Fruit fly (Drosophila melanogaster): ENCODE measurements around the gene Saf-B.

DNA sequence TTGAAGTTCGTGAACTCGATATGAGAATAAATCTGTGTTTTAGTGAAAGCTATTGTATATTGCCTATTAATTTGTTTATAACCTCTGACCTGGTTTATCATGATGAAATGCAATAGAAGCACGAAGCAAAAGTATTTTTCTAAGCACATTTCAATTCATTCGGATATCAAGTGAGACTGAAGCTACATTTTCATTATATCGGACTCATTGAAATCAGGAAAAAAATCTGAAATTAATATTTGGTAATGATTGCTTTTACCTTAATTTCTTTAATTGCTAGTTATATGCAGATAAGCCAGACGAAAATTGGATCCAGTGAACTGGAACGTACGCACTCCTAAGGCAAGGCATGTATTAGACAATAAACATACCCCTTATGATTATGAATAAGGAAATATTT, 23.8 kb downstream of the Saf-B start, which contains the start of gene CG33658:
- TF ChIP-seq toe (GFP tag; optimal IDR thresholded peaks at IDR 0.05) (no peak), ovo (GFP tag; optimal IDR thresholded peaks at IDR 0.05) (no peak), CG7101 (tag; optimal IDR thresholded peaks at IDR 0.05) (no peak), CG33017 (tag; optimal IDR thresholded peaks at IDR 0.05) (no peak)
